Worm (Caenorhabditis elegans): ENCODE measurements around the gene nhr-119.
A peak's percentile ranks its signal among the peaks of the same experiment; 100 is the strongest.
"Not testable (repeated sequence)": the region's sequence is repeated elsewhere in the genome, so short reads cannot be mapped to it uniquely, and the experiment has no call there.

The nhr-119 gene

DNA sequence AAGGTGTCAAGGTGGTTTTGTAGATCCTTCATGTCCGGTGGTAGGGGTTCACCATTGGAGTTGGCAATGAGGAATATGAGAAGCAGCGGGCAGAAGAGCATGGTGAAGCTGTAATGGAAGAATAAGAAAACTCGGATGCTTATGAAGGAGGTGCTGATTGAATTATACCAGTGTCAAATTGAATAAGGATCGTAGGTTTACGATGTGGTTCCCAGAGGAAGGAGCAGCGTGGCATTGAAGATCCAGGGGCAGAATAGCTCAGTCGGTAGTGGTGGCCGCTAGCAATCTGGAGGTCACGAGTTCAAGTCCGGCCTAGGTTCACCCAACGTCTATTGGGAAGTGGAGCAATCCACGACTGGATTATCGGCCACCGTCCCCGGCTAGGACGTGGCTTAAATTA is 41.1 kb upstream of the nhr-119 start, which contains the start of gene Y110A2AL.6:
Gene Y110A2AL.6, minus strand, starts transcription at position 101 of the 400 bp plus-strand sequence.
- TF ChIP-seq ama-1 (optimal IDR thresholded peaks at IDR 0.05) (no peak), ceh-28 (tag; optimal IDR thresholded peaks at IDR 0.05) (no peak), lsy-12 (tag; optimal IDR thresholded peaks at IDR 0.05) (no peak), tbx-2 (tag; optimal IDR thresholded peaks at IDR 0.05) (no peak), lin-39 (tag; optimal IDR thresholded peaks at IDR 0.05) (no peak), elt-2 (tag; optimal IDR thresholded peaks at IDR 0.05) (no peak), jun-1 (tag; optimal IDR thresholded peaks at IDR 0.05) (no peak), fkh-10 (GFP tag; optimal IDR thresholded peaks at IDR 0.05) (no peak), nhr-237 (tag; optimal IDR thresholded peaks at IDR 0.05) (no peak), nfya-1 (tag; optimal IDR thresholded peaks at IDR 0.05; ENCODE audit: insufficient read depth) (no peak), aly-2 (tag; optimal IDR thresholded peaks at IDR 0.05) (no peak)

DNA sequence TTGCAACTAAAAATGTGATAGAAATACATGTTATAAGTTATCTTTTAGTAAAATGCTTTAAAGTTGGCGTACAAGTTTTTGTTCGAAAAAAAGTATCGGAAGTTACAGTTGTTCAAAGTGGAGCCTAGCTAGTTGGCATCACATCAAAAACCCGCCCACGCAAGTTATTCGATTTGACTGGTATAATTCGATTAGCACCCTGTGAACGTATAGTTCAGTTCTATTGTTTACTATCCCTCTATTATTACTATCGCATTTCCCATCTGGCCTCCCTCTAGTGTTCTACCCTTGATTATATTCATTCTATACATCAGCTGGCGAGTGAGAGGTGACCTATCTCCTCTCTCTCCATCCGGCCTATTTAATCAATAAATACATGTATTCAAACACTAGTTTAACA is 38.6 kb upstream of the nhr-119 start, which contains the start of gene Y110A2AL.4:
Gene Y110A2AL.4, plus strand, starts transcription at position 301 of the 400 bp plus-strand sequence.
- TF ChIP-seq ztf-4 (tag; optimal IDR thresholded peaks at IDR 0.05); elt-2 (tag; optimal IDR thresholded peaks at IDR 0.05); fkh-10 (GFP tag; optimal IDR thresholded peaks at IDR 0.05): not testable (repeated sequence)

DNA sequence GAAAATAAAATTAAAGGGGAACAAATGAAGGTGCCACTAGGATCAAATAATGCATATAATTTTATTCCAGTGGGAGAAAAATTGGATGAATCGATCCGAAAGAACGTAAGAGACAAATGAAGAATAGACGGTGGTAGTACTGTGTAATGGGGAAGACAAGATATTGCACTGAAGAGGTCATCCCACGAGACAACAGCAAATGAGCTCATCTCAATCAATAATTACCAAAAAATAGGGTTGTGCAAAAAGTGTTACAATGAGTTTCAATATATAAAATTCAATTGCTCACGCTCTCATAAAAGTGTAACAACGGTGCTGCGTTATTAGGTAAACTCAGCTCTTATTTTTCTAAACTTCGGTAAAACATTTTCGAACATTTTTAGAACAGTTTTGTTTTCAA is 36.5 kb upstream of the nhr-119 start, which contains the start of gene K12H6.7:
Gene K12H6.7, minus strand, starts transcription at position 101 of the 400 bp plus-strand sequence.
- no peak for TF ChIP-seq lin-39 (tag; optimal IDR thresholded peaks at IDR 0.05)
- TF ChIP-seq nhr-12 (tag; optimal IDR thresholded peaks at IDR 0.05), result no peak
- TF ChIP-seq egl-5 (tag; optimal IDR thresholded peaks at IDR 0.05), result no peak

DNA sequence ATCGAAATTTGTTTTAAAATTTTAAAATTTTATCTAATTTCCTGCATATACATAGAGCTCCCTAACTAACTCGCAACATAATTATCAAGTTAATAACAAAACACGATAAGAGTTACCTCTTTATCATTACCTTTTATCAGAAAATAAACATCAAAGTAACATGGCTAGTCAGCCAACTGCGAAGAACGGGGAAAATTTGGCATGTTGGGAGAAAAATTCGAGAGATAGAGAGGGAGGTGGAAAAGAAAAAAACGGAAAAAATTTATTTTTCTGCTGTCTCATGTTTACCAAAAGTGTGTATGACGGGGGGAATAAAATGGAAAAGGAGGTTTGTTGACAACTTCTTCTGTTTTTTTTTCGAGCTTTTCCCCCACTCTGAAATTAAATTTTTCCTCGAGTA is 33.7 kb upstream of the nhr-119 start:
- peak; percentile 86 for TF ChIP-seq elt-2 (tag; optimal IDR thresholded peaks at IDR 0.05)
- TF ChIP-seq sea-2 (GFP tag; optimal IDR thresholded peaks at IDR 0.05), result no peak
- TF ChIP-seq jun-1 (tag; optimal IDR thresholded peaks at IDR 0.05), result peak; percentile 5
- peak; percentile 86 for TF ChIP-seq pha-4 (tag; optimal IDR thresholded peaks at IDR 0.05)
- no peak for TF ChIP-seq nhr-25 (tag; optimal IDR thresholded peaks at IDR 0.05)
- peak; percentile 84 for TF ChIP-seq pqm-1 (tag; optimal IDR thresholded peaks at IDR 0.05)

DNA sequence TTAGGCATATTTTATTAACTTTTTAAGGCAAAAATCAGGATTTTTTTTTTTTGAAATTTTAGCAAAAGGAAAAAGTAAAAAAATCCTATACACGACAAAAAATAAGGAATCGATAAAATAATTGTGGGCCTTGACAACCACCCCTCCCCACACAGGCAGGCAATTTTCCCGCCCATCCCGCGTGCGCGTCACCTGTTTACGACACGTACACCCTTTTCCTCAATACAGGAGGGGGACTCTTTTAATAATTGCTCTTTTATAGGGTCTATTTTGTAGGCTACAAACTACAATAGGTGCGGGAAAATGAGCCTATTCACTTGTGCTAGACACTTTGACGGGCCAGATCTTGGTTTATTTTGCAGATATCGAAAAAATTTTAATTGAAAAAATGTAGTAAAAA is 32.1 kb upstream of the nhr-119 start:
- TF ChIP-seq ztf-11 (tag; optimal IDR thresholded peaks at IDR 0.05) (no peak), ceh-16 (tag; optimal IDR thresholded peaks at IDR 0.05) (no peak), nhr-67 (tag; optimal IDR thresholded peaks at IDR 0.05) (no peak), unc-62 (GFP tag; optimal IDR thresholded peaks at IDR 0.05) (no peak), nhr-11 (tag; optimal IDR thresholded peaks at IDR 0.05) (no peak), elt-3 (tag; optimal IDR thresholded peaks at IDR 0.05) (no peak), lsy-12 (tag; optimal IDR thresholded peaks at IDR 0.05) (no peak), nhr-23 (tag; optimal IDR thresholded peaks at IDR 0.05) (no peak)

DNA sequence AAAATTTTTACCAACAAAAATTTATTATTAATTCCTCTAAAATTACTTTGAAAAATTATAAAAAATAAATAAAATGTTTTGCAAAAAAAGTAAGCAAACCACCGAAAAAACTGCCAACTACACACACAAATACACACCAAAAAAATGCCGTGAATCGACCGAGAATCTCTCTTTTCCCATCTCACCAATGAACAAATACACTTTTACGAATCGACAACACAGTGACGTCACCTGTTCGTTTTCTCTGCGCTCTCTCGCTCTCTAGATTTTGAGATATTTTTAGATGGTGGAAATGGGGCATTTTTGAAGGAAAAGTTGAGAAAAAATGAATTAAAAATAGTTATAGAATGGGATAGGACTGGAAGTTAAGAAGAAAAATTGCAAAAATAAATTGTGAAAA is 31.7 kb upstream of the nhr-119 start:
- peak; percentile 22 for TF ChIP-seq pqm-1 (tag; optimal IDR thresholded peaks at IDR 0.05)
- TF ChIP-seq elt-2 (tag; optimal IDR thresholded peaks at IDR 0.05), result peak; percentile 6
- TF ChIP-seq hmg-11 (tag; optimal IDR thresholded peaks at IDR 0.05), result peak; percentile 25
- TF ChIP-seq egl-5 (tag; optimal IDR thresholded peaks at IDR 0.05), result peak; percentile 25
- peak; percentile 64 for TF ChIP-seq nfya-1 (tag; optimal IDR thresholded peaks at IDR 0.05; ENCODE audit: insufficient read depth)
- TF ChIP-seq pha-4 (tag; optimal IDR thresholded peaks at IDR 0.05), result peak; percentile 82
- no peak for TF ChIP-seq nhr-25 (tag; optimal IDR thresholded peaks at IDR 0.05)
- no peak for TF ChIP-seq nhr-12 (tag; optimal IDR thresholded peaks at IDR 0.05)

DNA sequence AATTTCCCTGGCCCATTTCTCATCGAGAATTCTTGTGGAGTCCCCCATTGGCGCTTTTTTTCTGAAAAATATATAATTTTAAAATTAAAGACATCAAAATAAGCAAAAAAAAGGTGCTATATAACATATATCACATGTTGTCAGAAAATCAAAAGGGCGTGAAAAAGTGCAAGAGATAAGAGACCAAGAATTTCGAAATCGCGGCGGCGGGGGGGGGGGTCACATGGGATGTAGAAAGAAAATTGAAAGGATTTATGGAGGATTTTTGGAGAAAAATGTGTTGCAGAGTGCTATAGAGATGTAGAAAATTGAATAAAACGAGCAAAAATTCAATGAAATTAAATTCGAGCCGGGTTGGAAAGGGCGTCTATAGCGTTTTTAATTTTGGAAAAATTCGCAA is 30.8 kb upstream of the nhr-119 start, which contains the start of gene K12H6.6:
Gene K12H6.6, minus strand, starts transcription at position 61 of the 400 bp plus-strand sequence.
- peak; percentile 17 for TF ChIP-seq elt-2 (tag; optimal IDR thresholded peaks at IDR 0.05)
- TF ChIP-seq hmg-11 (tag; optimal IDR thresholded peaks at IDR 0.05), result no peak

DNA sequence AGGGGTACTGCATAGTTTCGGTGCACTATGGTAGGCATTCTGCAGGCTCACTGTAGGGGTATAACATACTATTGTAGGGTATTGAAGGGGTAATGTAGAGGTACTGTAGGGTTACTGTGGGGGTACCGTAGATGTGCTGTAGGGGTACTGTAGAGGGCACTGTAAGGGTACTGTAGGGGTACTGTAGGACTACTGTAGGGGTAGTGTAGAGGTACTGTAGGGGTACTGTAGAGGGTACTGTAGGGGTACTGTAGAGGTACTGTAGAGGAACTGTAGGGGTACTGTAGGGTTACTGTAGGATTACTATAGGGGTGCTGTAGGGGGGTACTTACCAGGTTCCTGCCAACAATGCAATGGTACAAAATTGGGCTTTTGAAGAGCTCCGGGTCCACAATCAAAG is 29.7 kb upstream of the nhr-119 start:
- TF ChIP-seq fkh-10 (GFP tag; optimal IDR thresholded peaks at IDR 0.05) (no peak), nhr-11 (tag; optimal IDR thresholded peaks at IDR 0.05) (no peak), zag-1 (tag; optimal IDR thresholded peaks at IDR 0.05) (no peak), daf-12 (tag; optimal IDR thresholded peaks at IDR 0.05) (no peak), nhr-12 (tag; optimal IDR thresholded peaks at IDR 0.05) (no peak), nhr-76 (tag; optimal IDR thresholded peaks at IDR 0.05) (no peak), nhr-25 (tag; optimal IDR thresholded peaks at IDR 0.05) (no peak), ztf-11 (tag; optimal IDR thresholded peaks at IDR 0.05) (no peak), pqm-1 (tag; optimal IDR thresholded peaks at IDR 0.05) (no peak), unc-62 (GFP tag; optimal IDR thresholded peaks at IDR 0.05) (no peak), mdl-1 (tag; optimal IDR thresholded peaks at IDR 0.05) (no peak), fkh-2 (tag; optimal IDR thresholded peaks at IDR 0.05) (no peak), jun-1 (tag; optimal IDR thresholded peaks at IDR 0.05) (no peak), nfya-1 (tag; optimal IDR thresholded peaks at IDR 0.05; ENCODE audit: insufficient read depth) (no peak), lin-39 (tag; optimal IDR thresholded peaks at IDR 0.05) (no peak), aly-2 (tag; optimal IDR thresholded peaks at IDR 0.05) (no peak), pha-4 (tag; optimal IDR thresholded peaks at IDR 0.05) (no peak), nhr-23 (tag; optimal IDR thresholded peaks at IDR 0.05) (no peak), ceh-82 (tag; optimal IDR thresholded peaks at IDR 0.05) (no peak), elt-3 (tag; optimal IDR thresholded peaks at IDR 0.05) (no peak)

Measured in whole organism, L3 larva.